Worm (Caenorhabditis elegans) whole organism, L2 larva: ENCODE measurements around the gene best-4.
A peak's percentile ranks its signal among the peaks of the same experiment; 100 is the strongest.

ENCODE experiments used
- C34F6.9 ChIP-seq: fragments of 150-350 bp; optimal IDR thresholded peaks from 2 replicates; lab custom pipeline; 2014; ENCODE audit warnings: missing biosample characterization, missing genetic modification characterization
- F13H6.1 ChIP-seq: sonication (generic microtip); optimal IDR thresholded peaks from 2 replicates; lab custom pipeline; 2016; ENCODE audit warnings: missing genetic modification characterization, missing compliant biosample characterization
- R02D3.7 ChIP-seq: fragments of 150-350 bp; optimal IDR thresholded peaks from 2 replicates; lab custom pipeline; 2014; ENCODE audit warnings: missing biosample characterization, missing genetic modification characterization
- Y55F3AM.14 ChIP-seq: fragments of 200-800 bp; sonication (Bioruptor generic); optimal IDR thresholded peaks from 2 replicates; lab custom pipeline; 2018; ENCODE audit warnings: mild to moderate bottlenecking, missing genetic modification characterization, missing compliant biosample characterization
- alr-1 ChIP-seq: fragments of 150-350 bp; optimal IDR thresholded peaks from 2 replicates; lab custom pipeline; 2014; ENCODE audit warnings: missing biosample characterization, missing genetic modification characterization
- aly-2 ChIP-seq: fragments of 150-350 bp; optimal IDR thresholded peaks from 2 replicates; lab custom pipeline; 2014; ENCODE audit warnings: missing biosample characterization, missing genetic modification characterization
- ama-1 ChIP-seq: fragments of 150-350 bp; optimal IDR thresholded peaks from 2 replicates; lab custom pipeline; 2018; ENCODE audit warnings: inconsistent platforms
- blmp-1 ChIP-seq: sonication (generic microtip); optimal IDR thresholded peaks from 2 replicates; lab custom pipeline; 2017; ENCODE audit warnings: missing genetic modification characterization, mild to moderate bottlenecking, missing compliant biosample characterization, antibody characterized with exemption, moderate library complexity; ENCODE audit not compliant: insufficient read depth
- crh-2 ChIP-seq: sonication (generic microtip); optimal IDR thresholded peaks from 2 replicates; lab custom pipeline; 2017; ENCODE audit warnings: missing biosample characterization, missing genetic modification characterization
- egl-27 ChIP-seq: sonication (generic microtip); optimal IDR thresholded peaks from 3 replicates; lab custom pipeline; 2017; ENCODE audit warnings: missing biosample characterization, missing genetic modification reagents, missing genetic modification characterization
- elt-3 ChIP-seq: sonication (generic microtip); optimal IDR thresholded peaks from 2 replicates; lab custom pipeline; 2017; ENCODE audit warnings: missing biosample characterization, missing genetic modification characterization
- fos-1 ChIP-seq: fragments of 150-350 bp; optimal IDR thresholded peaks from 2 replicates; lab custom pipeline; 2014; ENCODE audit warnings: missing biosample characterization, missing genetic modification characterization
- gmeb-1 ChIP-seq: fragments of 150-350 bp; optimal IDR thresholded peaks from 2 replicates; lab custom pipeline; 2014; ENCODE audit warnings: missing biosample characterization, missing genetic modification characterization
- lin-11 ChIP-seq: fragments of 150-350 bp; sonication (generic microtip); optimal IDR thresholded peaks from 2 replicates; lab custom pipeline; 2014; ENCODE audit warnings: missing biosample characterization, missing genetic modification characterization, inconsistent platforms, mixed read lengths
- lin-13 ChIP-seq: fragments of 150-350 bp; optimal IDR thresholded peaks from 2 replicates; lab custom pipeline; 2014; ENCODE audit warnings: missing biosample characterization, missing genetic modification reagents, missing genetic modification characterization
- lin-39 ChIP-seq: fragments of 150-350 bp; optimal IDR thresholded peaks from 2 replicates; lab custom pipeline; 2014; ENCODE audit warnings: missing biosample characterization, missing genetic modification reagents, missing genetic modification characterization
- lsy-2 ChIP-seq, 2 experiments: fragments of 150-350 bp in 1 of 2; sonication (generic microtip) in 1 of 2; optimal IDR thresholded peaks; 2 replicates each; lab custom pipeline; 2014 to 2017; ENCODE audit warnings: missing biosample characterization in 2 of 2, missing genetic modification characterization in 2 of 2
- mab-5 ChIP-seq: fragments of 150-350 bp; optimal IDR thresholded peaks from 2 replicates; lab custom pipeline; 2014; ENCODE audit warnings: missing biosample characterization, missing genetic modification characterization
- nhr-11 ChIP-seq: fragments of 150-350 bp; optimal IDR thresholded peaks from 2 replicates; lab custom pipeline; 2014; ENCODE audit warnings: missing biosample characterization, missing genetic modification characterization
- nhr-12 ChIP-seq: fragments of 150-350 bp; optimal IDR thresholded peaks from 2 replicates; lab custom pipeline; 2014; ENCODE audit warnings: missing biosample characterization, missing genetic modification characterization
- nhr-129 ChIP-seq: fragments of 150-350 bp; optimal IDR thresholded peaks from 2 replicates; lab custom pipeline; 2014; ENCODE audit warnings: missing biosample characterization, missing genetic modification characterization
- nhr-23 ChIP-seq: fragments of 150-350 bp; optimal IDR thresholded peaks from 2 replicates; lab custom pipeline; 2014; ENCODE audit warnings: missing biosample characterization, missing genetic modification reagents, missing genetic modification characterization
- nhr-25 ChIP-seq: fragments of 150-350 bp; sonication (generic microtip); optimal IDR thresholded peaks from 3 replicates; lab custom pipeline; 2014; ENCODE audit warnings: missing biosample characterization, missing genetic modification characterization
- nhr-6 ChIP-seq: fragments of 150-350 bp; optimal IDR thresholded peaks from 2 replicates; lab custom pipeline; 2014; ENCODE audit warnings: missing biosample characterization, missing genetic modification characterization
- skn-1 ChIP-seq: sonication (generic microtip); optimal IDR thresholded peaks from 2 replicates; lab custom pipeline; 2017; ENCODE audit warnings: missing biosample characterization, missing genetic modification characterization
- sma-3 ChIP-seq: sonication (generic microtip); optimal IDR thresholded peaks from 2 replicates; lab custom pipeline; 2016; ENCODE audit warnings: missing genetic modification reagents, missing genetic modification characterization, missing compliant biosample characterization
- sma-9 ChIP-seq, 2 experiments: fragments of 150-350 bp in 1 of 2; sonication (generic microtip) in 1 of 2; optimal IDR thresholded peaks; 2 replicates each; lab custom pipeline; 2014 to 2016; ENCODE audit warnings: missing genetic modification characterization in 2 of 2, mild to moderate bottlenecking in 1 of 2, missing biosample characterization in 1 of 2, missing compliant biosample characterization in 1 of 2, missing genetic modification reagents in 1 of 2, moderate library complexity in 1 of 2
- snpc-4 ChIP-seq: fragments of 150-350 bp; optimal IDR thresholded peaks from 2 replicates; lab custom pipeline; 2014; ENCODE audit warnings: missing biosample characterization, missing genetic modification characterization
- unc-39 ChIP-seq: fragments of 150-350 bp; optimal IDR thresholded peaks from 2 replicates; lab custom pipeline; 2014; ENCODE audit warnings: missing biosample characterization, missing genetic modification characterization
- unc-55 ChIP-seq: fragments of 150-350 bp; sonication (generic microtip); optimal IDR thresholded peaks from 3 replicates; lab custom pipeline; 2014; ENCODE audit warnings: missing biosample characterization, missing genetic modification reagents, missing genetic modification characterization
- unc-62 ChIP-seq: fragments of 150-350 bp; optimal IDR thresholded peaks from 2 replicates; lab custom pipeline; 2014; ENCODE audit warnings: missing biosample characterization, missing genetic modification reagents, missing genetic modification characterization
- ztf-11 ChIP-seq: sonication (generic microtip); optimal IDR thresholded peaks from 2 replicates; lab custom pipeline; 2017; ENCODE audit warnings: missing biosample characterization, missing genetic modification characterization
- ztf-4 ChIP-seq: fragments of 150-350 bp; optimal IDR thresholded peaks from 2 replicates; lab custom pipeline; 2014; ENCODE audit warnings: missing biosample characterization, missing genetic modification characterization

The best-4 gene

DNA sequence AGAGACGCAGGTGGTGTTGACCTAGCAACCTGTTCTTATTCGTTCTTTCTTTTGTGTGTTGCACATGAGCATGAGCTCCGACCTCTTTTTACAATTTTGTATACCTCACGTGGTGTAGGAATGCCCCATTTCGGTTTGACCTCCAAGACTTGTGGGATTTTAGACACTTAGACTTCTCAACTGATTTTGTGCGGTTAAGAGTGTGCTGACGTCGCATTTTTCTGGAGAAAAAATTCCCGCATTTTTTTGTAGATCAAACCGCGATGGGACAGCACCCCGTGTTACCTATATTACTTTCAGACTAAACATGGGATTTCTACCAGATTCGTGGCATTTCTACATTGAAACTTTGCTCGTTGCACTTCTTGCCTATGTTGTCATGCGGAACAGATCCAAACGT lies 39.7 kb upstream of the best-4 start, which contains the start of gene sptl-1:
Gene sptl-1 (plus strand): TSS at position 301 of the 400 bp plus-strand sequence.
- TF ChIP-seq blmp-1 (no peak), sma-9 (GFP tag; optimal IDR thresholded peaks at IDR 0.05; lab: Kevin White, UChicago) (no peak), sma-9 (tag; optimal IDR thresholded peaks at IDR 0.05; lab: Kevin White, UChicago) (no peak), gmeb-1 (tag; lab: Kevin White, UChicago) (no peak), C34F6.9 (tag; lab: Kevin White, UChicago) (no peak), ztf-11 (tag; lab: Kevin White, UChicago) (no peak), nhr-11 (tag; lab: Kevin White, UChicago) (no peak), nhr-23 (no peak), Y55F3AM.14 (GFP tag; lab: Kevin White, UChicago) (no peak), R02D3.7 (tag; lab: Kevin White, UChicago) (no peak), lin-13 (GFP tag; lab: Kevin White, UChicago) (no peak), lin-39 (no peak), unc-39 (tag; lab: Kevin White, UChicago) (no peak), alr-1 (tag; lab: Kevin White, UChicago) (no peak)
- TF ChIP-seq, all 48 proteins: peak for 0

- TF ChIP-seq crh-2 (tag; lab: Kevin White, UChicago) (peak; percentile 11), nhr-129 (tag; lab: Kevin White, UChicago) (no peak), lin-13 (GFP tag; lab: Kevin White, UChicago) (peak; percentile 10), fos-1 (tag; lab: Kevin White, UChicago) (peak; percentile 74)
Observed at ce11 chrII:50862-51261, 39.2 kb upstream of the best-4 start.

ce11 chrII:47280-47679 lies 35.6 kb upstream of the best-4 start, which contains the start of gene C23H3.5:
TSS of gene C23H3.5 (plus strand) at chrII:47580.
- TF ChIP-seq nhr-23: no peak
- no peak for TF ChIP-seq nhr-12 (tag; lab: Kevin White, UChicago)
- no peak for TF ChIP-seq unc-39 (tag; lab: Kevin White, UChicago)
- no peak for TF ChIP-seq nhr-25 (tag; lab: Kevin White, UChicago)
- no peak for TF ChIP-seq snpc-4 (tag; lab: Kevin White, UChicago)
- no peak for TF ChIP-seq ama-1 (lab: Kevin White, UChicago)

DNA sequence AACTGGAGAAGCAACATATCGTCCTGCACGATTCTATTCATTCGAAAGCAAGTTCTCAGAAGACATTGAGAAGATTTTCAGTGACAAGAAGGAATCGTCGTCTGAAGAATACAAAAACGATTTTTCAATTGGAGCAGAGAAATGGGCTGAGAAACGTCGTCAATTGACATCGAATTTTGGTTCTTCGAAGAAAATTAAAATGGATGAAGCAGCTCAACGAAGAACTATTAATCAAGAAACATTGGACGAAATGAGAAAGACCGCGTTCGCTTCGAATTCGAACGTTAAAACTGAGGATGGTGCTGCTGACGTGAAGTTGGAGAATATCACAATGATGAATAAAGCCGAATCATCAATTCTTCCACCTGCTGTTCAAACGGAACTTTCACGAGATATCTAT lies 34.4 kb upstream of the best-4 start, which contains the start of gene rpt-4:
Gene rpt-4 (minus strand): TSS at position 101 of the 400 bp plus-strand sequence.
- no peak for TF ChIP-seq ztf-11 (tag; lab: Kevin White, UChicago)
- TF ChIP-seq lsy-2 (tag; optimal IDR thresholded peaks at IDR 0.05; lab: Kevin White, UChicago): no peak
- no peak for TF ChIP-seq C34F6.9 (tag; lab: Kevin White, UChicago)

DNA sequence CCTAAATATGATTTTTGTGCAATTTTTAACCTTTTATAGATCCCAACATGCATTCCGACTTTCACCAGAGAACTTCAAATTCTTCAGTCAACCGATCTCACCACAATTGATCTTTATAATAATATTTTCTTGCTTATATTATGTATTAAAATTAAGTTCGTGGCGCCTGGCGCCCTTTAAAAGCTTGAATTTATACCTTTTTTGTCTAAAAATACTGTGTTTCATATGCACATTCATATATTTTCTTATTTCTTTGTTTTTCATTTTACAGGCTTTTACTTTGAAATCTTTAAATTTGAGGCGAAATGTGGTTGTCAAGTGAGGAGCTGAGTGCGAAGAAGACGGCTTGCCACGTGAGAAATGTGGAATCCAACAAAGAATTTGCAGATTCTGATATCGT lies 33.1 kb upstream of the best-4 start, which contains the start of gene rpoa-49:
Gene rpoa-49 (plus strand): TSS at position 301 of the 400 bp plus-strand sequence.
- no peak for TF ChIP-seq Y55F3AM.14 (GFP tag; lab: Kevin White, UChicago)
- no peak for TF ChIP-seq F13H6.1 (tag; lab: Kevin White, UChicago)
- TF ChIP-seq snpc-4 (tag; lab: Kevin White, UChicago): no peak
- TF ChIP-seq ama-1 (lab: Kevin White, UChicago): no peak
- TF ChIP-seq lin-13 (GFP tag; lab: Kevin White, UChicago): no peak
- no peak for TF ChIP-seq ztf-11 (tag; lab: Kevin White, UChicago)
- TF ChIP-seq nhr-23: no peak
- TF ChIP-seq nhr-6 (tag; lab: Kevin White, UChicago): no peak
- TF ChIP-seq nhr-11 (tag; lab: Kevin White, UChicago): no peak
- no peak for TF ChIP-seq sma-3 (GFP tag; lab: Kevin White, UChicago)
- TF ChIP-seq aly-2 (tag; lab: Kevin White, UChicago): no peak

- TF ChIP-seq fos-1 (tag; lab: Kevin White, UChicago) (peak; percentile 57), blmp-1 (peak; percentile 26), sma-3 (GFP tag; lab: Kevin White, UChicago) (peak; percentile 25), C34F6.9 (tag; lab: Kevin White, UChicago) (peak; percentile 87), nhr-23 (no peak), mab-5 (tag; lab: Kevin White, UChicago) (no peak), unc-55 (GFP tag; lab: Kevin White, UChicago) (peak; percentile 81), F13H6.1 (tag; lab: Kevin White, UChicago) (peak; percentile 23), ama-1 (lab: Kevin White, UChicago) (no peak), lin-11 (tag; lab: Kevin White, UChicago) (peak; percentile 68), lin-13 (GFP tag; lab: Kevin White, UChicago) (peak; percentile 68), lsy-2 (tag; optimal IDR thresholded peaks at IDR 0.05; lab: Kevin White, UChicago) (peak in 1 of 2 experiments; percentile 82), skn-1 (tag; lab: Kevin White, UChicago) (peak; percentile 98), nhr-129 (tag; lab: Kevin White, UChicago) (peak; percentile 60), sma-9 (GFP tag; optimal IDR thresholded peaks at IDR 0.05; lab: Kevin White, UChicago) (peak; percentile 43), sma-9 (tag; optimal IDR thresholded peaks at IDR 0.05; lab: Kevin White, UChicago) (no peak), egl-27 (no peak), gmeb-1 (tag; lab: Kevin White, UChicago) (peak; percentile 48), crh-2 (tag; lab: Kevin White, UChicago) (peak; percentile 77), ztf-4 (peak; percentile 24), nhr-25 (tag; lab: Kevin White, UChicago) (peak; percentile 41), elt-3 (tag; lab: Kevin White, UChicago) (no peak), unc-62 (GFP tag; lab: Kevin White, UChicago) (no peak)
- TF ChIP-seq, all 48 proteins: peak for 16
Observed at ce11 chrII:43640-44039, 32.0 kb upstream of the best-4 start, which contains the start of gene nfyc-1. TSS of gene nfyc-1 (plus strand) at chrII:43907.
